Fruit fly (Drosophila melanogaster): ENCODE data around the gene CG32262.

Gene CG32262

DNA sequence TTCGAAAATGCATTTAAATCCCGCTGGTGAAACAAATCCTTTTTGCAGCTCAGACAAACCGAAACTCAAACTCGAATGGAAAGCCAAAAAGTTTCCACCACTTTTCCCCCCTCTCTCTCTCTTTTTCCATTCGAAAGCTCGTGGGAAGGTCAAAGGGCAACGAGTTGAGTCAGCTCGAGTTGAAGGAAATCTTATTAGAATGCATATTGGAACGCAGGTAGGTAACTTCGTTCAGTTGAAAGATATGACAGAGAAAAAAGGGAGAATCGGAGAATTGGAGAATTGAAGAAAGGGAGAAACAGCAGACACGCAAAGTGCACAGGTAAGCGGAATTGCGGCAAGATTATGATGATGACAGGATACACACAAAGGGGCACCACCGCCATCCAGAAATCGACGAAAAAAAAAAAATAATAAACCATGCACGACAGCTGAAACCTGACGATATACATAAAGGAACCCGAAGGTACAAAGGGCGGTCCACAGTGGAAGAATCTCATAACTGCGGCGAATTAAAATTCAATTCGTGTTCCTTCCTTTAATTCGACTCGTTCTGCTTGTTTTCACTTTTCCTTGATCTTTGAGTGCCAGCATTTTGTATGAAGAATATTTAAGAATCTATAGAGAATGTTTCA is 27.3 kb downstream of the CG32262 start:
- peak; percentile 35 for TF ChIP-seq Sox102F (GFP tag; optimal IDR thresholded peaks at IDR 0.05)
- peak; percentile 40 for TF ChIP-seq CG6808 (GFP tag; optimal IDR thresholded peaks at IDR 0.05)
- peak; percentile 70 to 86 for TF ChIP-seq ss (GFP tag; optimal IDR thresholded peaks at IDR 0.05)
- no peak for TF ChIP-seq fd59A (GFP tag; optimal IDR thresholded peaks at IDR 0.05)
- no peak for TF ChIP-seq CG31627 (GFP tag; optimal IDR thresholded peaks at IDR 0.05)
- TF ChIP-seq acj6 (GFP tag; optimal IDR thresholded peaks at IDR 0.05), result no peak
- peak; percentile 55 for TF ChIP-seq Eip78C (GFP tag)
- TF ChIP-seq CG8632 (GFP tag; optimal IDR thresholded peaks at IDR 0.05), result no peak
- no peak for TF ChIP-seq CG15336 (GFP tag; IDR thresholded peaks at IDR 0.05)
- no peak for TF ChIP-seq CG4318 (GFP tag; optimal IDR thresholded peaks at IDR 0.05)
- TF ChIP-seq Hr38 (GFP tag; optimal IDR thresholded peaks at IDR 0.05), result no peak
- peak; percentile 57 for TF ChIP-seq Blimp-1 (GFP tag; optimal IDR thresholded peaks at IDR 0.05)
- TF ChIP-seq svp (GFP tag), result peak; percentile 57
- no peak for TF ChIP-seq dsx (GFP tag; optimal IDR thresholded peaks at IDR 0.05; ENCODE audit: poor library complexity, severe bottlenecking)
- no peak for TF ChIP-seq CG3032 (tag; optimal IDR thresholded peaks at IDR 0.05)
- TF ChIP-seq CG3919 (GFP tag; optimal IDR thresholded peaks at IDR 0.05), result peak; percentile 4
- no peak for TF ChIP-seq CG6854 (GFP tag; optimal IDR thresholded peaks at IDR 0.05)
- TF ChIP-seq fd85E (GFP tag; optimal IDR thresholded peaks at IDR 0.05), result no peak
- TF ChIP-seq topi (GFP tag; optimal IDR thresholded peaks at IDR 0.05), result no peak
- TF ChIP-seq Sox14 (GFP tag; optimal IDR thresholded peaks at IDR 0.05), result no peak
- peak; percentile 5; the same call in 1 of the 3 replicates for TF ChIP-seq CG6163 (GFP tag; IDR thresholded peaks at IDR 0.05)

DNA sequence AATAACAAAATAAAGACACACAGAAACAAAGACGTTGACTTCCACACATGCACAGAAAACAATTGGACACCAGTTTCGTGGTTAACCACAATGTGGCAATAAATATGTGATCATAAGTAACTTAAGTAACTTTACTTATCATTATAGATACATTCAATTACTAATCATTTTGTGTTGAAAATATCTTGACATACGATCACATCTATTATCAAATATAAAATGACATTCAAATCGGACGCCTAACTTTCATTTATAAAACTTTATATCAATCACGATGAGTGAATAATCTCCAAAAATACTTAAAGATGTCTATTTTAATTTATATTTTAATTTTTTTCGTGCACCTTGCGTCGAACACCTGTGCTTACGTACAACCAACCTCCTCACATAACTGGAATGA is 31.5 kb downstream of the CG32262 start:
- no peak for TF ChIP-seq dac (GFP tag; optimal IDR thresholded peaks at IDR 0.05)
- TF ChIP-seq fkh (GFP tag; optimal IDR thresholded peaks at IDR 0.05), result no peak
- peak; percentile 19 for TF ChIP-seq achi (GFP tag; optimal IDR thresholded peaks at IDR 0.05)
- TF ChIP-seq CG6808 (GFP tag; optimal IDR thresholded peaks at IDR 0.05), result no peak
- TF ChIP-seq CG15336 (GFP tag; IDR thresholded peaks at IDR 0.05), result peak; percentile 55; the same call in 1 of the 2 replicates
- no peak for TF ChIP-seq CG10669 (GFP tag; optimal IDR thresholded peaks at IDR 0.05)
- TF ChIP-seq ss (GFP tag; optimal IDR thresholded peaks at IDR 0.05), result no peak
- no peak for TF ChIP-seq fd59A (GFP tag; optimal IDR thresholded peaks at IDR 0.05)
- TF ChIP-seq vri (GFP tag; optimal IDR thresholded peaks at IDR 0.05), result no peak
- no peak for TF ChIP-seq CG11762 (GFP tag; optimal IDR thresholded peaks at IDR 0.05; ENCODE audit: insufficient read depth)
- TF ChIP-seq CG31627 (GFP tag; optimal IDR thresholded peaks at IDR 0.05), result peak; percentile 16
- no peak for TF ChIP-seq Ets96B (tag; optimal IDR thresholded peaks at IDR 0.05)
- 0 out of 3 replicates have a peak, but pooled peaks have one; percentile 35 for TF ChIP-seq CG8119 (GFP tag; IDR thresholded peaks at IDR 0.05)
- peak; percentile 16 for TF ChIP-seq OdsH (GFP tag; optimal IDR thresholded peaks at IDR 0.05)
- no peak for TF ChIP-seq CG8319 (GFP tag; optimal IDR thresholded peaks at IDR 0.05)
- TF ChIP-seq CG3032 (tag; optimal IDR thresholded peaks at IDR 0.05), result no peak
- TF ChIP-seq Hr39 (GFP tag; optimal IDR thresholded peaks at IDR 0.05), result peak; percentile 29
- no peak for TF ChIP-seq acj6 (GFP tag; optimal IDR thresholded peaks at IDR 0.05)
- no peak for TF ChIP-seq Hr38 (GFP tag; optimal IDR thresholded peaks at IDR 0.05)
- 0 out of 3 replicates have a peak, but pooled peaks have one; percentile 21 for TF ChIP-seq CG6163 (GFP tag; IDR thresholded peaks at IDR 0.05)
- TF ChIP-seq Eip78C (GFP tag), result peak; percentile 79
- no peak for TF ChIP-seq CG11902 (GFP tag; optimal IDR thresholded peaks at IDR 0.05)
- TF ChIP-seq CG16779 (tag; optimal IDR thresholded peaks at IDR 0.05), result no peak
- TF ChIP-seq Hr4 (GFP tag; optimal IDR thresholded peaks at IDR 0.05), result peak; percentile 18
- no peak for TF ChIP-seq Blimp-1 (GFP tag; optimal IDR thresholded peaks at IDR 0.05)
- no peak for TF ChIP-seq CG8632 (GFP tag; optimal IDR thresholded peaks at IDR 0.05)
- TF ChIP-seq Gug (GFP tag; IDR thresholded peaks at IDR 0.05), result no peak
- TF ChIP-seq net (GFP tag; optimal IDR thresholded peaks at IDR 0.05), result no peak
- peak; percentile 54 for TF ChIP-seq Met (GFP tag; optimal IDR thresholded peaks at IDR 0.05)
- peak; percentile 43 for TF ChIP-seq CG32006 (GFP tag; optimal IDR thresholded peaks at IDR 0.05)
- TF ChIP-seq dsx (GFP tag; optimal IDR thresholded peaks at IDR 0.05; ENCODE audit: poor library complexity, severe bottlenecking), result no peak
- TF ChIP-seq cyc (GFP tag; optimal IDR thresholded peaks at IDR 0.05), result peak; percentile 20
- TF ChIP-seq Sox15 (GFP tag; optimal IDR thresholded peaks at IDR 0.05), result no peak
- TF ChIP-seq CG10631 (GFP tag; optimal IDR thresholded peaks at IDR 0.05), result no peak
- peak; percentile 16 for TF ChIP-seq Sox102F (GFP tag; optimal IDR thresholded peaks at IDR 0.05)
- TF ChIP-seq Eip75B (GFP tag; optimal IDR thresholded peaks at IDR 0.05), result no peak
- peak; percentile 13 for TF ChIP-seq Sox14 (GFP tag; optimal IDR thresholded peaks at IDR 0.05)
- TF ChIP-seq Lpt (GFP tag; optimal IDR thresholded peaks at IDR 0.05), result no peak
- TF ChIP-seq Eip93F (GFP tag; optimal IDR thresholded peaks at IDR 0.05), result peak; percentile 6
- TF ChIP-seq CG6276 (GFP tag; optimal IDR thresholded peaks at IDR 0.05), result peak; percentile 49
- peak; percentile 64 for TF ChIP-seq svp (GFP tag)
- no peak for TF ChIP-seq spab (GFP tag; optimal IDR thresholded peaks at IDR 0.05)

Measured in whole organism, prepupa.